Fruit fly (Drosophila melanogaster) whole organism, prepupa: Measurements from ENCODE around the gene Spn88Ea.

Source experiments
- Blimp-1 ChIP-seq: fragments of 200-800 bp; sonication (Bioruptor generic); optimal IDR thresholded peaks from 3 replicates; lab custom pipeline; 2017; ENCODE audit warnings: missing biosample characterization, missing genetic modification characterization, mild to moderate bottlenecking, moderate library complexity, missing genetic modification reagents
- CG11294 ChIP-seq: fragments of 200-800 bp; sonication (Bioruptor generic); IDR thresholded peaks from 2 replicates; pipeline ENCODE4 v1.3.6; 2022; ENCODE audit warnings: missing biosample characterization, missing genetic modification characterization
- CG11762 ChIP-seq: fragments of 200-800 bp; sonication (Bioruptor generic); optimal IDR thresholded peaks from 3 replicates; lab custom pipeline; 2016; ENCODE audit warnings: missing biosample characterization, missing genetic modification characterization; ENCODE audit not compliant: insufficient read depth
- CG16779 ChIP-seq: fragments of 200-800 bp; sonication (Bioruptor generic); optimal IDR thresholded peaks from 3 replicates; lab custom pipeline; 2017; ENCODE audit warnings: missing biosample characterization, mild to moderate bottlenecking, missing genetic modification characterization
- Hr39 ChIP-seq: fragments of 200-800 bp; sonication (Bioruptor generic); optimal IDR thresholded peaks from 2 replicates; lab custom pipeline; 2016; ENCODE audit warnings: missing biosample characterization, missing genetic modification characterization
- Hr4 ChIP-seq: fragments of 200-800 bp; sonication (Bioruptor generic); optimal IDR thresholded peaks from 3 replicates; lab custom pipeline; 2016; ENCODE audit warnings: missing biosample characterization, missing genetic modification characterization
- Met ChIP-seq: fragments of 200-800 bp; sonication (Bioruptor generic); optimal IDR thresholded peaks from 3 replicates; lab custom pipeline; 2016; ENCODE audit warnings: missing biosample characterization, missing genetic modification characterization
- Smox ChIP-seq: fragments of 200-800 bp; sonication (Bioruptor generic); optimal IDR thresholded peaks from 3 replicates; lab custom pipeline; 2016; ENCODE audit warnings: missing biosample characterization, missing genetic modification characterization
- Sox15 ChIP-seq: fragments of 200-800 bp; sonication (Bioruptor generic); optimal IDR thresholded peaks from 3 replicates; lab custom pipeline; 2016; ENCODE audit warnings: missing biosample characterization, missing genetic modification characterization
- net ChIP-seq: fragments of 200-800 bp; sonication (Bioruptor generic); optimal IDR thresholded peaks from 3 replicates; lab custom pipeline; 2016; ENCODE audit warnings: missing biosample characterization, missing genetic modification characterization
- spab ChIP-seq: fragments of 200-800 bp; sonication (Bioruptor generic); optimal IDR thresholded peaks from 2 replicates; lab custom pipeline; 2017; ENCODE audit warnings: missing biosample characterization, mild to moderate bottlenecking, missing genetic modification characterization, missing genetic modification reagents
- vri ChIP-seq: fragments of 200-800 bp; sonication (Bioruptor generic); optimal IDR thresholded peaks from 3 replicates; lab custom pipeline; 2016; ENCODE audit warnings: missing biosample characterization, mild to moderate bottlenecking, missing genetic modification characterization

dm6 chr3R:15206273-15206672, at the start of gene Spn88Ea:
- TF ChIP-seq Hr39 (GFP tag; lab: Kevin White, UChicago) = no peak
- TF ChIP-seq spab = no peak
- TF ChIP-seq Smox (GFP tag; lab: Kevin White, UChicago) = no peak
- TF ChIP-seq CG11294 = no peak
- TF ChIP-seq Hr4 (GFP tag; lab: Kevin White, UChicago) = no peak
- no peak for TF ChIP-seq net (GFP tag; lab: Kevin White, UChicago)
- TF ChIP-seq Blimp-1 (GFP tag; lab: Kevin White, UChicago) = no peak
- no peak for TF ChIP-seq CG16779 (tag; lab: Kevin White, UChicago)
- no peak for TF ChIP-seq vri (GFP tag; lab: Kevin White, UChicago)
- no peak for TF ChIP-seq CG11762
- no peak for TF ChIP-seq Sox15 (GFP tag; lab: Kevin White, UChicago)
- TF ChIP-seq Met = no peak
